Worm (Caenorhabditis elegans): ENCODE measurements around the gene Y37D8A.16.
A peak's percentile ranks its signal among the peaks of the same experiment; 100 is the strongest.

Gene Y37D8A.16

DNA sequence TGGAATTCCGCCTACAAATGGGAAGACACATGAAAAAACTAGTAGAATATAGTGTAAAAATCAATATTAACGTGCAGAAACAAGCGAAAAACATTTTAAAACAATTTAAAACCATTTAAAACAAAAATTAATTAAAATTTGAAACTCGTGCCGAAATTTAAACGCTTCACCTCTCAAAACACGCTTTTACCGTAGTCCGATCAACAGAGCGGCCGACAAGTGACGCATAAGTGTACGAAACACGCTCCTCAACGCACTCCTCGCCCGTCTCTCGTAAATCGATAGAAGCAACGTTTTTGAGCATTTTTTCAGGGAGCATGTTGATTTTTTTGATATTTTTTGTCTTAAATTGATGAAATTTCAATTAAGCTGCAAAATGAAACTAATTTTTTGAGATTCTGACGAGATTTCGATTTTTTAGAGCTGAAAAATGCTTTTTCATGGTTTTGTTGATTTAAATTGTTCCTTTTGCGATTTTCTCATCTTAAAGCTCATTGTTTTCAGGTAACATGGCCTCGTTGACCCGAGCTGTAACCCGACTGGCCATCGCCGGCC is 13.4 kb downstream of the Y37D8A.16 start, which contains the start of gene cox-5A (continued):
- peak; percentile 43 for TF ChIP-seq C08G9.2 (tag; optimal IDR thresholded peaks at IDR 0.05)
- TF ChIP-seq ceh-24 (tag; optimal IDR thresholded peaks at IDR 0.05), result no peak
- TF ChIP-seq T23F11.4 (GFP tag; optimal IDR thresholded peaks at IDR 0.05), result no peak
- no peak for TF ChIP-seq che-1 (tag; optimal IDR thresholded peaks at IDR 0.05)
- peak; percentile 86 for TF ChIP-seq ceh-48 (tag; optimal IDR thresholded peaks at IDR 0.05)
- TF ChIP-seq ets-4 (tag; optimal IDR thresholded peaks at IDR 0.05), result peak; percentile 61
- TF ChIP-seq pag-3 (tag; optimal IDR thresholded peaks at IDR 0.05; ENCODE audit: borderline replicate concordance), result no peak
- no peak for TF ChIP-seq unc-3 (GFP tag; conservative IDR thresholded peaks at IDR 0.05)
- peak; percentile 24 for TF ChIP-seq unc-3 (tag; optimal IDR thresholded peaks at IDR 0.05)
- peak; percentile 38 for TF ChIP-seq ceh-19 (GFP tag; optimal IDR thresholded peaks at IDR 0.05)
- peak; percentile 24 for TF ChIP-seq lin-11 (tag; optimal IDR thresholded peaks at IDR 0.05)
- peak; percentile 21 for TF ChIP-seq ceh-6 (GFP tag; optimal IDR thresholded peaks at IDR 0.05)
- TF ChIP-seq C38D4.7 (GFP tag; optimal IDR thresholded peaks at IDR 0.05), result no peak
- no peak for TF ChIP-seq elt-4 (tag; optimal IDR thresholded peaks at IDR 0.05)
- TF ChIP-seq ceh-18 (tag; optimal IDR thresholded peaks at IDR 0.05), result peak; percentile 94
- peak; percentile 59 for TF ChIP-seq pqm-1 (tag; optimal IDR thresholded peaks at IDR 0.05)
- TF ChIP-seq ref-2 (tag; optimal IDR thresholded peaks at IDR 0.05), result peak; percentile 90
- no peak for TF ChIP-seq dmd-4 (tag; optimal IDR thresholded peaks at IDR 0.05; ENCODE audit: borderline replicate concordance)
- TF ChIP-seq ceh-34 (tag; optimal IDR thresholded peaks at IDR 0.05), result peak; percentile 91
- peak; percentile 82 for TF ChIP-seq hlh-30 (tag; optimal IDR thresholded peaks at IDR 0.05; ENCODE audit: insufficient read depth)
- peak; percentile 77 for TF ChIP-seq dve-1 (tag; optimal IDR thresholded peaks at IDR 0.05)

DNA sequence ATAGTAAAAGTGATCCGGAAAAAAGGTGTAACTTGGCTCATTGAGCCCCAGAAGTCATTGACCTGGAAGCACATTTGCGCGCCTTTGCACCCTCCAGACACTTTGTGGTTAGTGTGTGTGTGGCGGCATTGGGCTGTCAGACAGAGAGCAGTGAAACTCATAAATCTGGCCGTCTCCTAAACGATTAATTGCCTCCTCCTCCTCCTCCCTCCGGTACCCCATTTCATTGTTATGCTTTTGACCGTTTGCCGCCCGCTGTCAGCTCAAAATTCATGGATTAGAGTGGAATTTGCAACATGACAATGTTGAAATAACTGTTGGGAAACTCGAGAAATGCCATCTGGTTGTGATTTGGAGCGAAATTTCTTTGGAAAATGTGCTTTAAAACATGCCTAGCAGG is 14.4 kb downstream of the Y37D8A.16 start:
- TF ChIP-seq ttx-3 (tag; optimal IDR thresholded peaks at IDR 0.05), result no peak
- TF ChIP-seq tbx-7 (tag; optimal IDR thresholded peaks at IDR 0.05), result no peak
- TF ChIP-seq syd-9 (tag; optimal IDR thresholded peaks at IDR 0.05), result no peak
- no peak for TF ChIP-seq ceh-24 (tag; optimal IDR thresholded peaks at IDR 0.05)
- TF ChIP-seq unc-3 (GFP tag; conservative IDR thresholded peaks at IDR 0.05), result no peak
- TF ChIP-seq unc-3 (tag; optimal IDR thresholded peaks at IDR 0.05), result no peak
- TF ChIP-seq unc-55 (GFP tag; optimal IDR thresholded peaks at IDR 0.05), result peak; percentile 77
- TF ChIP-seq ceh-48 (tag; optimal IDR thresholded peaks at IDR 0.05), result no peak
- TF ChIP-seq ceh-14 (tag; optimal IDR thresholded peaks at IDR 0.05), result no peak

DNA sequence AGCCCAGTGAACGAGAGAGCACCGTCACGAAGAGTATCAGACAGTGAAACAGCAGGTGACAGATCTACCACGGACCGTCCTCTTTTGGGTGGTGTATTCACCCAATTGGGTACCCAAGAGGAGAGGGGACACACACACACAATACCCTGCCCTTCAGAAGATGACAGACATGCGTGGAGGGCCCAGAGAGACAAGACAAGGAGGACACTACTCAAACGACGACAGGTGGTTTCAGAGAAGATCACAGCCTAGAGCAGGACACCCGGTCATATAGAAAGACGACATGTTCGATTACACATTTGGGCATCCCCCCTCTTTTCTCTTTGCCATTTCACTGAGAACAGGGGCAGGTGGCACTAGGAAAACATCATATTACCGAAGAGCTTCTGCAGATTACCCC is 24.3 kb downstream of the Y37D8A.16 start:
- TF ChIP-seq ttx-3 (tag; optimal IDR thresholded peaks at IDR 0.05) (no peak), ceh-31 (tag; optimal IDR thresholded peaks at IDR 0.05) (peak; percentile 20), ref-2 (tag; optimal IDR thresholded peaks at IDR 0.05) (peak; percentile 64), pax-1 (tag; optimal IDR thresholded peaks at IDR 0.05) (no peak), nfya-1 (tag; optimal IDR thresholded peaks at IDR 0.05) (peak; percentile 28), ceh-34 (tag; optimal IDR thresholded peaks at IDR 0.05) (peak; percentile 82), hlh-15 (tag; optimal IDR thresholded peaks at IDR 0.05) (no peak), tbx-2 (tag; optimal IDR thresholded peaks at IDR 0.05) (peak; percentile 46)

DNA sequence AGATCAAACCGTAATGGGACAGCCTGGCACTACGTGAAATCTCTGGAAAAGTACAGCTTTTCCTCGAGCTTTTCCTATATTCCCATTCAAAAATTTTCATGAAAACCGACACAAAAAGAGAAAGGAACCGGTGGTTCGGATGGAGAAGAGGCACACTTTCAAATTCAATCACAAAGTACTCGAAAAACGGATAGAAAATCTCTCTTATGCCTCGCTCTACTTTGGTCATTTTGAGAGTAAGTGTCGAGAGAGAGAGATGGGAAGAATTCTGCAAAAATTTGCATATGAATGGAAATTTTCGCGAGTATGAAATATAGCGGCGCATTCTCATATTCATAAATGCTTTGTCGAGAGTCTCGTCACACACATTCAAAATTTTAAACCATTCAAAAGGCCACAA is 25.7 kb downstream of the Y37D8A.16 start:
- peak; percentile 53 for TF ChIP-seq unc-42 (tag; optimal IDR thresholded peaks at IDR 0.05)
- TF ChIP-seq ceh-2 (tag; optimal IDR thresholded peaks at IDR 0.05), result no peak

DNA sequence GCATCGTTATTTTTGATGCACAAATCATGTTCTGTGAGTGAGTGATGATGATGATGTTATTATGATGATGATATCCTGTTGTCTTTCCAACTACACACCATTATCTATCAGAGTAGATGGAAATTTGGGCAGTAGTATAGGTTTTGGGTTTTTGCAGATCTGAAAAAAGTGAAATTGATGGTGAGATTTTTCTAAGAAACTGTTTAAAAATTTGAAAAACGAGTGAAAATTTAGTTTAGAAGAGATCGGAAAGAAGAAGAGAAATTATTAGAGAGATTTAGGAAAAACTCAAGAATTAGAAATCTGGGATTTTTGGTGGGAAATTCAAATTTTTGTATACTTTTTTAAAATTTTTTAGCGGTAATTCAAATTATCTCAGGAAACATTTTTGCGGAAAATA is 26.9 kb downstream of the Y37D8A.16 start, which contains the start of the genes Y37D8A.29 and unc-71:
Y37D8A.29 (minus strand) TSS at position 101 of the 400 bp plus-strand sequence.
unc-71 (minus strand) TSS at position 159 of the 400 bp plus-strand sequence.
- TF ChIP-seq T23F11.4 (GFP tag; optimal IDR thresholded peaks at IDR 0.05) (no peak), hlh-15 (tag; optimal IDR thresholded peaks at IDR 0.05) (no peak), pha-2 (tag; optimal IDR thresholded peaks at IDR 0.05) (no peak), C08G9.2 (tag; optimal IDR thresholded peaks at IDR 0.05) (no peak), hlh-6 (tag; optimal IDR thresholded peaks at IDR 0.05) (no peak), lin-11 (tag; optimal IDR thresholded peaks at IDR 0.05) (no peak), tbx-7 (tag; optimal IDR thresholded peaks at IDR 0.05) (no peak), ceh-31 (tag; optimal IDR thresholded peaks at IDR 0.05) (no peak), ttx-3 (tag; optimal IDR thresholded peaks at IDR 0.05) (no peak), elt-2 (tag; optimal IDR thresholded peaks at IDR 0.05) (no peak), pag-3 (tag; optimal IDR thresholded peaks at IDR 0.05; ENCODE audit: borderline replicate concordance) (no peak), hlh-30 (tag; optimal IDR thresholded peaks at IDR 0.05; ENCODE audit: insufficient read depth) (no peak), ceh-9 (tag; optimal IDR thresholded peaks at IDR 0.05) (no peak), che-1 (tag; optimal IDR thresholded peaks at IDR 0.05) (no peak), nhr-232 (tag; optimal IDR thresholded peaks at IDR 0.05) (no peak), ceh-22 (tag; optimal IDR thresholded peaks at IDR 0.05) (no peak), unc-42 (tag; optimal IDR thresholded peaks at IDR 0.05) (no peak)
